1 fruit fly cellular context compared by ENCODE assay signal in the genomic region with DNA sequence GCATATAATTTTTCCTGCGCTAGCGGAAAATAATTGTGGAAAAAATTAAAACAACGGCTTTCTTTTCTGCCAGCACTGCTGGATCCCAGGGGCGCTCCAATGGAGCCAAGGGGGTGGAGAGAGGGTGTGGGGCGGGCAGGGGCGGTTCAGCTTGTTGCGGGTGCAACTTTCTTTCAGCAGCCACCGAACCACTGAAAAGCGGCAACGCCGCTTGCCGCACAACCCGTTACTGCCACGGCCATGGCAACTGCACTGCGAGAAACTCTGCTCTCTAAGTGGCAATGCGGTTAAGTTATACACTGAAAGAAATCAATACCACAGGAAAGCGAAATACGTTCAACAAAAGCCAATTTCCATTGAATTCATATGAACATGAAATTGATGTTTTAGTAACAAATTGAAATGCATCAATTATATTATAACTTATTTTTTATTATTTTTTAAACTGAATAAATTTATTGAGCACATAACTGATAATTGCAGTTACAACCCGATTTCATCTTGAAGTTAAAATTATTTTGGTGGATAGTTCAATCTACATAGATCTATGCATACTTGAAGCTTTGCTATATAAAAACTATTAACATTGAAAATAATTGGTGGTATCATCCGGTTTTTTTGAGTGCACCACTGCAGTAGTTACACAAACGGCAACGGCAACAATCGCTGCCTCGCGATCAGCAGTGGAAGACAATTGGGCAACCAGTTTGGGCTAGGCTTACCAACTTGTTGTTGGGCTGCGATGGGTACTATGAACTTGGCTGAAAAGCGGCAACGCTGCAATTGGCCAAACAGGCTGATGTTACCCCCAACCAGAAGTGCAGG.
TF ChIP-seq lines count a peak whose summit lies in the region.

No protein-coding gene starts in this region.

TF ChIP-seq in whole organism, embryonic, 481 proteins besides CTCF, POLR2A, EP300 and RAD21 (continued from another document):
- TF ChIP-seq CG1024 (GFP tag; IDR thresholded peaks at IDR 0.05; lab: Robert Waterston, UW) (peak; percentile 47), HmgD (GFP tag; optimal IDR thresholded peaks at IDR 0.05; lab: Kevin White, UChicago) (no peak), CG10321 (GFP tag; IDR thresholded peaks at IDR 0.05; lab: Robert Waterston, UW) (peak; percentile 64), E2f1 (GFP tag; IDR thresholded peaks at IDR 0.05; lab: Robert Waterston, UW) (peak; percentile 62), CG17802 (tag; optimal IDR thresholded peaks at IDR 0.05; lab: Kevin White, UChicago) (peak; percentile 6), cas (GFP tag; IDR thresholded peaks at IDR 0.05; lab: Robert Waterston, UW) (peak; percentile 36; the same call in 1 of the 2 replicates), Neu2 (GFP tag; optimal IDR thresholded peaks at IDR 0.05; lab: Kevin White, UChicago; ENCODE audit: borderline replicate concordance) (no peak), CG14710 (tag; optimal IDR thresholded peaks at IDR 0.05; lab: Kevin White, UChicago) (peak; percentile 94), Dip3 (GFP tag; optimal IDR thresholded peaks at IDR 0.05; lab: Kevin White, UChicago) (no peak), grau (tag; optimal IDR thresholded peaks at IDR 0.05; lab: Kevin White, UChicago) (peak; percentile 82), ac (GFP tag; optimal IDR thresholded peaks at IDR 0.05; lab: Kevin White, UChicago) (peak; percentile 61), CG30431 (GFP tag; optimal IDR thresholded peaks at IDR 0.05; lab: Kevin White, UChicago) (peak; percentile 74), B-H1 (GFP tag; IDR thresholded peaks at IDR 0.05; lab: Robert Waterston, UW) (peak; percentile 40; the same call in 2 of the 3 replicates), jigr1 (GFP tag; IDR thresholded peaks at IDR 0.05; lab: Robert Waterston, UW) (no peak), ewg (GFP tag; optimal IDR thresholded peaks at IDR 0.05; lab: Kevin White, UChicago) (peak; percentile 67), CG12659 (GFP tag; optimal IDR thresholded peaks at IDR 0.05; lab: Kevin White, UChicago) (peak; percentile 85), CG8388 (GFP tag; optimal IDR thresholded peaks at IDR 0.05; lab: Kevin White, UChicago) (peak; percentile 81), chif (GFP tag; optimal IDR thresholded peaks at IDR 0.05; lab: Kevin White, UChicago) (peak in 1 of 2 experiments; percentile 47), kah (GFP tag; optimal IDR thresholded peaks at IDR 0.05; lab: Kevin White, UChicago) (peak; percentile 55), CG12219 (GFP tag; optimal IDR thresholded peaks at IDR 0.05; lab: Kevin White, UChicago) (peak; percentile 50), dan (GFP tag; IDR thresholded peaks at IDR 0.05; lab: Robert Waterston, UW) (no peak), Optix (GFP tag; IDR thresholded peaks at IDR 0.05; lab: Robert Waterston, UW) (peak; percentile 73; the same call in 2 of the 3 replicates), zfh1 (GFP tag; IDR thresholded peaks at IDR 0.05; lab: Robert Waterston, UW) (peak; percentile 72), CG10147 (GFP tag; optimal IDR thresholded peaks at IDR 0.05; lab: Kevin White, UChicago) (peak; percentile 84), BEAF-32 (GFP tag; optimal IDR thresholded peaks at IDR 0.05; lab: Kevin White, UChicago) (no peak), lab (GFP tag; optimal IDR thresholded peaks at IDR 0.05; lab: Kevin White, UChicago) (peak; percentile 78), eve (GFP tag; optimal IDR thresholded peaks at IDR 0.05; lab: Kevin White, UChicago) (peak in 1 of 2 experiments; percentile 76), CG13424 (tag; optimal IDR thresholded peaks at IDR 0.05; lab: Kevin White, UChicago) (peak; percentile 86), tll (GFP tag; optimal IDR thresholded peaks at IDR 0.05; lab: Kevin White, UChicago) (no peak), Fer1 (GFP tag; optimal IDR thresholded peaks at IDR 0.05; lab: Kevin White, UChicago) (peak; percentile 78)
TF ChIP-seq in whole organism, embryonic: peak in this region for 347.
